Fruit fly (Drosophila melanogaster): ENCODE data around the gene Cds.

The Cds gene

dm6 chr3L:8115864-8116528 is 11.6 kb upstream of the Cds start, which contains the start of the genes Arp3 and msk (continued):
- TF ChIP-seq tx (GFP tag; optimal IDR thresholded peaks at IDR 0.05) (peak; percentile 91), crol (GFP tag; IDR thresholded peaks at IDR 0.05) (no peak), CG11093 (GFP tag; IDR thresholded peaks at IDR 0.05) (peak; percentile 73), Vsx1 (GFP tag; optimal IDR thresholded peaks at IDR 0.05) (no peak), gce (GFP tag; IDR thresholded peaks at IDR 0.05) (0 out of 3 replicates have a peak, but pooled peaks have one; percentile 17), bowl (GFP tag; IDR thresholded peaks at IDR 0.05) (no peak; the same call in 1 of the 2 replicates), aop (GFP tag; IDR thresholded peaks at IDR 0.05) (no peak), pho (GFP tag; optimal IDR thresholded peaks at IDR 0.05) (peak; percentile 92), vfl (GFP tag; optimal IDR thresholded peaks at IDR 0.05) (peak; percentile 83), CG9876 (GFP tag; optimal IDR thresholded peaks at IDR 0.05) (peak; percentile 83), al (GFP tag; IDR thresholded peaks at IDR 0.05) (peak; percentile 62), CG42726 (GFP tag; IDR thresholded peaks at IDR 0.05; ENCODE audit: partially characterized antibody) (no peak), Oli (tag; optimal IDR thresholded peaks at IDR 0.05) (no peak), CG34224 (GFP tag; IDR thresholded peaks at IDR 0.05; ENCODE audit: partially characterized antibody) (0 out of 3 replicates have a peak, but pooled peaks have one; percentile 14), tll (GFP tag; optimal IDR thresholded peaks at IDR 0.05) (peak; percentile 48 to 60), CG8924 (tag; optimal IDR thresholded peaks at IDR 0.05) (no peak), phol (tag; optimal IDR thresholded peaks at IDR 0.05) (peak; percentile 88), crp (GFP tag; optimal IDR thresholded peaks at IDR 0.05) (peak in 1 of 2 experiments; percentile 74), CG34422 (GFP tag; IDR thresholded peaks at IDR 0.05) (peak; percentile 82; the same call in 2 of the 3 replicates), CG2875 (GFP tag; optimal IDR thresholded peaks at IDR 0.05) (no peak), Xrp1 (GFP tag; IDR thresholded peaks at IDR 0.05) (peak; percentile 71), nerfin-1 (tag; optimal IDR thresholded peaks at IDR 0.05) (peak; percentile 80), row (GFP tag; IDR thresholded peaks at IDR 0.05) (peak; percentile 87), lmd (GFP tag; IDR thresholded peaks at IDR 0.05) (peak; percentile 71), trh (GFP tag; optimal IDR thresholded peaks at IDR 0.05) (peak; percentile 66), kni (GFP tag; optimal IDR thresholded peaks at IDR 0.05) (peak; percentile 75), CG10274 (GFP tag; optimal IDR thresholded peaks at IDR 0.05) (peak; percentile 32), CG6854 (GFP tag; optimal IDR thresholded peaks at IDR 0.05) (peak; percentile 14), Ets65A (GFP tag) (peak; percentile 99), CG3726 (GFP tag; IDR thresholded peaks at IDR 0.05) (no peak), salm (tag; optimal IDR thresholded peaks at IDR 0.05) (peak; percentile 58), bigmax (GFP tag; optimal IDR thresholded peaks at IDR 0.05) (peak; percentile 38), CG31224 (GFP tag; IDR thresholded peaks at IDR 0.05) (peak; percentile 58; the same call in 1 of the 2 replicates), slbo (GFP tag; IDR thresholded peaks at IDR 0.05) (peak; percentile 88), slou (GFP tag; optimal IDR thresholded peaks at IDR 0.05) (peak; percentile 66), Asciz (GFP tag; optimal IDR thresholded peaks at IDR 0.05) (no peak), otp (GFP tag; IDR thresholded peaks at IDR 0.05) (0 out of 3 replicates have a peak, but pooled peaks have one; percentile 19), CG10959 (GFP tag; IDR thresholded peaks at IDR 0.05) (0 out of 2 replicates have a peak, but pooled peaks have one; percentile 30), CG12299 (tag; optimal IDR thresholded peaks at IDR 0.05) (peak; percentile 44), CG1602 (GFP tag; optimal IDR thresholded peaks at IDR 0.05) (peak; percentile 76), mirr (GFP tag; optimal IDR thresholded peaks at IDR 0.05) (peak; percentile 81), C15 (GFP tag; IDR thresholded peaks at IDR 0.05) (no peak), CG7745 (tag; optimal IDR thresholded peaks at IDR 0.05) (no peak), CG12391 (tag; optimal IDR thresholded peaks at IDR 0.05) (peak; percentile 80), CG17829 (tag; optimal IDR thresholded peaks at IDR 0.05) (peak; percentile 83), CG18262 (tag; optimal IDR thresholded peaks at IDR 0.05) (peak; percentile 54), NfI (GFP tag; optimal IDR thresholded peaks at IDR 0.05) (peak; percentile 77), gfzf (GFP tag; optimal IDR thresholded peaks at IDR 0.05) (peak; percentile 47), CG12659 (GFP tag; optimal IDR thresholded peaks at IDR 0.05) (peak; percentile 93)
